Fruit fly (Drosophila melanogaster): ENCODE measurements around the gene yellow-e.

- no peak for TF ChIP-seq Sox102F (GFP tag; optimal IDR thresholded peaks at IDR 0.05)
- no peak for TF ChIP-seq CG4318 (GFP tag; optimal IDR thresholded peaks at IDR 0.05)
- TF ChIP-seq Blimp-1 (GFP tag; optimal IDR thresholded peaks at IDR 0.05): no peak
- TF ChIP-seq pdm3 (GFP tag; optimal IDR thresholded peaks at IDR 0.05): no peak
- no peak for TF ChIP-seq CG11762 (GFP tag; optimal IDR thresholded peaks at IDR 0.05; ENCODE audit: insufficient read depth)
- no peak for TF ChIP-seq Hr38 (GFP tag; optimal IDR thresholded peaks at IDR 0.05)
- TF ChIP-seq lz (GFP tag; optimal IDR thresholded peaks at IDR 0.05): no peak
- no peak for TF ChIP-seq fd85E (GFP tag; optimal IDR thresholded peaks at IDR 0.05)
- TF ChIP-seq dsx (GFP tag; optimal IDR thresholded peaks at IDR 0.05; ENCODE audit: poor library complexity, severe bottlenecking): no peak
Observed at dm6 chr3R:13434325-13435168, 19.5 kb upstream of the yellow-e start, which contains the start of gene yrt.

Measured in whole organism, prepupa.